Fruit fly (Drosophila melanogaster) whole organism, embryonic: ENCODE data around the gene CG34398.

Experiments
- ATbp ChIP-seq: fragments of 200-800 bp; sonication (Bioruptor generic); optimal IDR thresholded peaks from 2 replicates; lab custom pipeline; 2017; ENCODE audit warnings: missing biosample characterization, mild to moderate bottlenecking, missing genetic modification characterization, missing genetic modification reagents
- Abd-B ChIP-seq: fragments of 200-800 bp; sonication (Bioruptor generic); optimal IDR thresholded peaks from 2 replicates; lab custom pipeline; 2018; ENCODE audit warnings: missing biosample characterization, mild to moderate bottlenecking, missing genetic modification characterization, moderate library complexity
- Ada2b ChIP-seq: fragments of 200-800 bp; sonication (Bioruptor generic); IDR thresholded peaks from 2 replicates; pipeline ENCODE4 v1.3.6; 2022; ENCODE audit warnings: missing biosample characterization, missing genetic modification characterization
- Aef1 ChIP-seq: fragments of 200-800 bp; sonication (Bioruptor generic); IDR thresholded peaks from 3 replicates; pipeline ENCODE4 v1.3.6; 2022; ENCODE audit warnings: missing biosample characterization, missing genetic modification characterization
- Awh ChIP-seq: fragments of 200-800 bp; sonication (Bioruptor generic); IDR thresholded peaks from 2 replicates; pipeline ENCODE4, ENCODE4 v1.3.6; 2022; ENCODE audit warnings: missing biosample characterization, missing genetic modification characterization
- Bgb ChIP-seq: fragments of 200-800 bp; sonication (Bioruptor generic); IDR thresholded peaks from 2 replicates; pipeline ENCODE4 v1.3.6; 2022; ENCODE audit warnings: missing biosample characterization, missing genetic modification characterization; ENCODE audit not compliant: partially characterized antibody
- CG10267 ChIP-seq: fragments of 200-800 bp; sonication (Bioruptor generic); optimal IDR thresholded peaks from 2 replicates; lab custom pipeline; 2018; ENCODE audit warnings: missing biosample characterization, mild to moderate bottlenecking, missing genetic modification characterization, moderate library complexity
- CG10979 ChIP-seq: fragments of 200-800 bp; sonication (Bioruptor generic); optimal IDR thresholded peaks from 2 replicates; lab custom pipeline; 2018; ENCODE audit warnings: missing biosample characterization, mild to moderate bottlenecking, missing genetic modification characterization, moderate library complexity
- CG11093 ChIP-seq: fragments of 200-800 bp; sonication (Bioruptor generic); IDR thresholded peaks from 3 replicates; pipeline ENCODE4 v1.3.6; 2022; ENCODE audit warnings: missing biosample characterization, missing genetic modification characterization
- CG11504 ChIP-seq: fragments of 200-800 bp; sonication (Bioruptor generic); optimal IDR thresholded peaks from 3 replicates; lab custom pipeline; 2019; ENCODE audit warnings: missing biosample characterization, mild to moderate bottlenecking, missing genetic modification characterization, moderate library complexity
- CG14014 ChIP-seq: fragments of 200-800 bp; sonication (Bioruptor generic); IDR thresholded peaks from 2 replicates; pipeline ENCODE4 v1.3.6; 2022; ENCODE audit warnings: missing biosample characterization, missing genetic modification characterization
- CG14050 ChIP-seq: fragments of 200-800 bp; sonication (Bioruptor generic); IDR thresholded peaks from 3 replicates; pipeline ENCODE4 v1.3.6; 2022; ENCODE audit warnings: missing biosample characterization, missing genetic modification characterization
- CG14710 ChIP-seq: fragments of 200-800 bp; sonication (Bioruptor generic); optimal IDR thresholded peaks from 3 replicates; lab custom pipeline; 2019; ENCODE audit warnings: missing biosample characterization, mild to moderate bottlenecking, missing genetic modification characterization, moderate library complexity
- CG15073 ChIP-seq: fragments of 200-800 bp; sonication (Bioruptor generic); optimal IDR thresholded peaks from 2 replicates; lab custom pipeline; 2016; ENCODE audit warnings: missing biosample characterization, missing genetic modification characterization
- CG17359 ChIP-seq: fragments of 200-800 bp; sonication (Bioruptor generic); optimal IDR thresholded peaks from 3 replicates; lab custom pipeline; 2018; ENCODE audit warnings: missing biosample characterization, mild to moderate bottlenecking, missing genetic modification characterization, moderate library complexity
- CG1792 ChIP-seq: fragments of 200-800 bp; sonication (Bioruptor generic); optimal IDR thresholded peaks from 2 replicates; lab custom pipeline; 2016; ENCODE audit warnings: missing biosample characterization, missing genetic modification characterization
- CG18599 ChIP-seq: fragments of 200-800 bp; sonication (Bioruptor generic); optimal IDR thresholded peaks from 3 replicates; lab custom pipeline; 2017; ENCODE audit warnings: missing biosample characterization, missing genetic modification characterization, mild to moderate bottlenecking, moderate library complexity, missing genetic modification reagents
- CG30403 ChIP-seq: fragments of 200-800 bp; sonication (Bioruptor generic); optimal IDR thresholded peaks from 3 replicates; lab custom pipeline; 2016; ENCODE audit warnings: missing biosample characterization, missing genetic modification characterization
- CG32767 ChIP-seq: fragments of 200-800 bp; sonication (Bioruptor generic); IDR thresholded peaks from 2 replicates; pipeline ENCODE4 v1.3.6; 2022; ENCODE audit warnings: missing biosample characterization, missing genetic modification characterization
- CG3407 ChIP-seq: fragments of 200-800 bp; sonication (Bioruptor generic); optimal IDR thresholded peaks from 2 replicates; lab custom pipeline; 2018; ENCODE audit warnings: missing biosample characterization, mild to moderate bottlenecking, missing genetic modification characterization
- CG4328 ChIP-seq: fragments of 200-800 bp; sonication (Bioruptor generic); optimal IDR thresholded peaks from 3 replicates; lab custom pipeline; 2017; ENCODE audit warnings: missing biosample characterization, missing genetic modification reagents, missing genetic modification characterization
- CG4854 ChIP-seq: fragments of 200-800 bp; sonication (Bioruptor generic); optimal IDR thresholded peaks from 2 replicates; lab custom pipeline; 2016; ENCODE audit warnings: missing biosample characterization, missing genetic modification characterization, inconsistent platforms
- CG5953 ChIP-seq: fragments of 200-800 bp; sonication (Bioruptor generic); IDR thresholded peaks from 2 replicates; pipeline ENCODE4 v1.3.6; 2022; ENCODE audit warnings: missing biosample characterization, missing genetic modification characterization
- CG7271 ChIP-seq: fragments of 200-800 bp; sonication (Bioruptor generic); optimal IDR thresholded peaks from 2 replicates; lab custom pipeline; 2018; ENCODE audit warnings: missing biosample characterization, mild to moderate bottlenecking, missing genetic modification characterization, moderate library complexity
- CG7987 ChIP-seq: fragments of 200-800 bp; sonication (Bioruptor generic); optimal IDR thresholded peaks from 2 replicates; lab custom pipeline; 2018; ENCODE audit warnings: missing biosample characterization, mild to moderate bottlenecking, missing genetic modification characterization, moderate library complexity
- CG8944 ChIP-seq: fragments of 200-800 bp; sonication (Bioruptor generic); optimal IDR thresholded peaks from 3 replicates; lab custom pipeline; 2016; ENCODE audit warnings: missing biosample characterization, missing genetic modification characterization
- Dp ChIP-seq: fragments of 200-800 bp; sonication (Bioruptor generic); optimal IDR thresholded peaks from 2 replicates; lab custom pipeline; 2018; ENCODE audit warnings: missing biosample characterization, mild to moderate bottlenecking, missing genetic modification characterization, moderate library complexity
- Drgx ChIP-seq: fragments of 200-800 bp; sonication (Bioruptor generic); IDR thresholded peaks from 2 replicates; pipeline ENCODE4 v1.3.6; 2022; ENCODE audit warnings: missing biosample characterization, missing genetic modification characterization
- Hey ChIP-seq: fragments of 200-800 bp; sonication (Bioruptor generic); optimal IDR thresholded peaks from 3 replicates; lab custom pipeline; 2018; ENCODE audit warnings: missing biosample characterization, mild to moderate bottlenecking, missing genetic modification characterization
- Lhr ChIP-seq: fragments of 200-800 bp; sonication (Bioruptor generic); optimal IDR thresholded peaks from 3 replicates; lab custom pipeline; 2017; ENCODE audit warnings: mild to moderate bottlenecking, missing biosample characterization, missing genetic modification reagents, missing genetic modification characterization
- Mad ChIP-seq: fragments of 200-800 bp; sonication (Bioruptor generic); optimal IDR thresholded peaks from 2 replicates; lab custom pipeline; 2016; ENCODE audit warnings: missing biosample characterization, missing genetic modification characterization
- Mrtf ChIP-seq: fragments of 200-800 bp; sonication (Bioruptor generic); IDR thresholded peaks from 3 replicates; pipeline ENCODE4 v1.3.6; 2022; ENCODE audit warnings: missing biosample characterization, missing genetic modification characterization
- NFAT ChIP-seq: fragments of 200-800 bp; sonication (Bioruptor generic); IDR thresholded peaks from 2 replicates; pipeline ENCODE4 v1.3.6; 2022; ENCODE audit warnings: missing biosample characterization, missing genetic modification characterization
- Rx ChIP-seq: fragments of 200-800 bp; sonication (Bioruptor generic); IDR thresholded peaks from 2 replicates; pipeline ENCODE4 v1.3.6; 2022; ENCODE audit warnings: missing biosample characterization, missing genetic modification characterization
- az2 ChIP-seq: fragments of 200-800 bp; sonication (Bioruptor generic); optimal IDR thresholded peaks from 3 replicates; lab custom pipeline; 2016; ENCODE audit warnings: missing biosample characterization, missing genetic modification characterization
- corto ChIP-seq: fragments of 200-800 bp; sonication (Bioruptor generic); optimal IDR thresholded peaks from 2 replicates; lab custom pipeline; 2016; ENCODE audit warnings: missing biosample characterization, mild to moderate bottlenecking, missing genetic modification characterization, moderate library complexity
- en ChIP-seq: fragments of 200-800 bp; sonication (Bioruptor generic); optimal IDR thresholded peaks from 2 replicates; lab custom pipeline; 2016; ENCODE audit warnings: missing biosample characterization, missing genetic modification characterization
- fd3F ChIP-seq: fragments of 200-800 bp; sonication (Bioruptor generic); optimal IDR thresholded peaks from 2 replicates; lab custom pipeline; 2018; ENCODE audit warnings: missing biosample characterization, mild to moderate bottlenecking, missing genetic modification characterization, moderate library complexity
- fd64A ChIP-seq: fragments of 200-800 bp; sonication (Bioruptor generic); optimal IDR thresholded peaks from 3 replicates; lab custom pipeline; 2018; ENCODE audit warnings: missing biosample characterization, mild to moderate bottlenecking, missing genetic modification characterization
- grau ChIP-seq: fragments of 200-800 bp; optimal IDR thresholded peaks from 3 replicates; lab custom pipeline; 2019; ENCODE audit warnings: missing biosample characterization, mild to moderate bottlenecking, missing genetic modification characterization, moderate library complexity
- kah ChIP-seq: fragments of 200-800 bp; sonication (Bioruptor generic); optimal IDR thresholded peaks from 2 replicates; lab custom pipeline; 2018; ENCODE audit warnings: missing biosample characterization, mild to moderate bottlenecking, missing genetic modification characterization
- lola ChIP-seq, 3 experiments: fragments of >200 bp in 2 of 3; fragments of 200-800 bp in 1 of 3; sonication (Bioruptor generic) in 1 of 3; optimal IDR thresholded peaks; 2 replicates each; lab custom pipeline; 2017 to 2019; ENCODE audit warnings: missing biosample characterization in 3 of 3, missing genetic modification characterization in 3 of 3, mild to moderate bottlenecking in 1 of 3, moderate library complexity in 1 of 3
- nerfin-2 ChIP-seq: fragments of 200-800 bp; sonication (Bioruptor generic); IDR thresholded peaks from 2 replicates; pipeline ENCODE4 v1.3.6; 2022; ENCODE audit warnings: missing biosample characterization, missing genetic modification characterization; ENCODE audit not compliant: partially characterized antibody
- odd ChIP-seq: fragments of 200-800 bp; sonication (Bioruptor generic); optimal IDR thresholded peaks from 2 replicates; lab custom pipeline; 2017; ENCODE audit warnings: missing biosample characterization, mild to moderate bottlenecking, missing genetic modification characterization
- scrt ChIP-seq: fragments of 200-800 bp; sonication (Bioruptor generic); optimal IDR thresholded peaks from 2 replicates; lab custom pipeline; 2018; ENCODE audit warnings: missing biosample characterization, mild to moderate bottlenecking, missing genetic modification characterization, moderate library complexity
- so ChIP-seq: fragments of 200-800 bp; sonication (Bioruptor generic); IDR thresholded peaks from 3 replicates; pipeline ENCODE4 v1.3.6; 2022; ENCODE audit warnings: missing biosample characterization, missing genetic modification characterization
- vfl ChIP-seq: fragments of 200-800 bp; sonication (Bioruptor generic); optimal IDR thresholded peaks from 2 replicates; lab custom pipeline; 2016; ENCODE audit warnings: missing biosample characterization, missing genetic modification characterization
- zen ChIP-seq: fragments of 200-800 bp; sonication (Bioruptor generic); optimal IDR thresholded peaks from 3 replicates; lab custom pipeline; 2018; ENCODE audit warnings: missing biosample characterization, mild to moderate bottlenecking, missing genetic modification characterization, moderate library complexity
- zen2 ChIP-seq: fragments of 200-800 bp; sonication (Bioruptor generic); IDR thresholded peaks from 3 replicates; pipeline ENCODE4 v1.3.6; 2022; ENCODE audit warnings: missing biosample characterization, missing genetic modification characterization; ENCODE audit not compliant: partially characterized antibody
- zfh2 ChIP-seq: fragments of 200-800 bp; sonication (Bioruptor generic); optimal IDR thresholded peaks from 2 replicates; lab custom pipeline; 2016; ENCODE audit warnings: missing biosample characterization, missing genetic modification characterization

The CG34398 gene

DNA sequence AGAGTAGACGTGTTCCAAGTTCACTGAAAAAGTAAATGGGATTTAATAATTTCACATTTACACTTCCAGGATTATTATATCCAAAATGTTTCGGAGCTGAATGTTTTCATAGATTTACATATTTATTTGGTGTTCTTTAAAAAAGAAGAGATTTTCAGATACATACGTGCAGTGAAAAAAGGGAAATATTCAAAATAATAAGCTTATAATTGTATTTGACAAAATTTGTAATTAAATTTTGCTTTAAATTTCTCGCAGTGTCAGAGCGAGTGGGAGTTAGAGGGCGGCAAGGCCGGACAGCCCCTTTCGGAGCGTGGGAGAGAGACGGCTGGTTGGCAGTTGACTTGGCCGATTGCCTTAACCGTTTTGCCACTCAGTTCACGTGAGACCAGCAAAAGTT, 38.4 kb downstream of the CG34398 start, which contains the start of gene Tsp29Fb (continued):
- TF ChIP-seq Aef1 (GFP tag; lab: Robert Waterston, UW) = peak; percentile 54
- peak; percentile 61 for TF ChIP-seq zfh2 (GFP tag; lab: Kevin White, UChicago)
- TF ChIP-seq Mrtf (GFP tag; lab: Robert Waterston, UW) = peak; percentile 61; the same call in 2 of the 3 replicates
- peak; percentile 34 for TF ChIP-seq CG8944
- no peak for TF ChIP-seq Lhr (GFP tag; lab: Kevin White, UChicago)
- TF ChIP-seq az2 = peak; percentile 21
- peak; percentile 67 for TF ChIP-seq ATbp (GFP tag; lab: Kevin White, UChicago)
- TF ChIP-seq grau (tag; lab: Kevin White, UChicago) = peak; percentile 87
- TF ChIP-seq scrt (GFP tag; lab: Kevin White, UChicago) = peak; percentile 76
- no peak for TF ChIP-seq Bgb (GFP tag; lab: Robert Waterston, UW)
- no peak for TF ChIP-seq zen (tag; lab: Kevin White, UChicago)
- TF ChIP-seq Drgx (GFP tag; lab: Robert Waterston, UW) = no peak
- TF ChIP-seq kah (GFP tag; lab: Kevin White, UChicago) = peak; percentile 46
- peak; percentile 65; the same call in 2 of the 3 replicates for TF ChIP-seq CG11093 (GFP tag; lab: Robert Waterston, UW)
- peak; percentile 76; the same call in 1 of the 3 replicates for TF ChIP-seq so
- TF ChIP-seq CG7271 (tag; lab: Kevin White, UChicago) = no peak
- no peak for TF ChIP-seq fd64A
- peak; percentile 87 for TF ChIP-seq CG30403 (GFP tag; lab: Kevin White, UChicago)
- TF ChIP-seq Mad (GFP tag; lab: Kevin White, UChicago) = peak; percentile 16
- TF ChIP-seq CG4854 (GFP tag; lab: Kevin White, UChicago) = no peak
- TF ChIP-seq Rx (GFP tag; lab: Robert Waterston, UW) = peak; percentile 47; the same call in 1 of the 2 replicates
- peak; percentile 47 for TF ChIP-seq Abd-B
- TF ChIP-seq zen2 (GFP tag; lab: Robert Waterston, UW) = no peak
- peak; percentile 77 for TF ChIP-seq CG17359 (tag; lab: Kevin White, UChicago)
- peak; percentile 43; the same call in 1 of the 2 replicates for TF ChIP-seq Ada2b (GFP tag; lab: Robert Waterston, UW)
- TF ChIP-seq CG15073 (GFP tag; lab: Kevin White, UChicago) = no peak
- TF ChIP-seq corto = peak; percentile 5
- TF ChIP-seq CG11504 (tag; lab: Kevin White, UChicago) = peak; percentile 86
- peak; percentile 78 for TF ChIP-seq fd3F
- TF ChIP-seq CG18599 (GFP tag; lab: Kevin White, UChicago) = peak; percentile 92
- TF ChIP-seq CG7987 (GFP tag; lab: Kevin White, UChicago) = no peak
- no peak for TF ChIP-seq en (GFP tag; lab: Kevin White, UChicago)
- peak; percentile 57 for TF ChIP-seq CG10979 (tag; lab: Kevin White, UChicago)
- TF ChIP-seq CG10267 (tag; lab: Kevin White, UChicago) = peak; percentile 52
- TF ChIP-seq Hey (tag; lab: Kevin White, UChicago) = no peak
- peak; percentile 44; the same call in 1 of the 3 replicates for TF ChIP-seq CG14050 (GFP tag; lab: Robert Waterston, UW)
- TF ChIP-seq CG14710 (tag; lab: Kevin White, UChicago) = peak; percentile 23
- no peak; the same call in 1 of the 2 replicates for TF ChIP-seq NFAT (GFP tag; lab: Robert Waterston, UW)
- TF ChIP-seq Dp (GFP tag; lab: Kevin White, UChicago) = no peak
- TF ChIP-seq CG32767 = peak; percentile 19; the same call in 1 of the 2 replicates
- no peak for TF ChIP-seq nerfin-2 (GFP tag; lab: Robert Waterston, UW)
- TF ChIP-seq CG5953 = peak; percentile 47; the same call in 1 of the 2 replicates
- TF ChIP-seq lola (GFP tag; optimal IDR thresholded peaks at IDR 0.05; lab: Kevin White, UChicago) = no peak
- TF ChIP-seq odd (GFP tag; lab: Kevin White, UChicago) = peak; percentile 62
- TF ChIP-seq Awh (GFP tag; lab: Robert Waterston, UW) = peak; percentile 67; the same call in 1 of the 2 replicates
- peak; percentile 73 for TF ChIP-seq CG14014 (GFP tag; lab: Robert Waterston, UW)
- TF ChIP-seq CG4328 = peak; percentile 65
- peak; percentile 16 for TF ChIP-seq CG1792
- peak; percentile 32 for TF ChIP-seq CG3407 (GFP tag; lab: Kevin White, UChicago)
- no peak for TF ChIP-seq vfl (GFP tag; lab: Kevin White, UChicago)
